Fruit fly (Drosophila melanogaster) Kc167 (cell line): ENCODE data around the gene CG9287.

Experiments
- Myc ChIP-seq: fragments of >200 bp; optimal IDR thresholded peaks from 2 replicates; lab custom pipeline; 2017; ENCODE audit warnings: missing external identifiers
- Sin3A ChIP-seq: fragments of >200 bp; optimal IDR thresholded peaks from 2 replicates; lab custom pipeline; 2018; ENCODE audit warnings: missing external identifiers
- h ChIP-seq: fragments of >200 bp; optimal IDR thresholded peaks from 3 replicates; lab custom pipeline; 2018; ENCODE audit warnings: missing external identifiers
- insv ChIP-seq: fragments of >200 bp; optimal IDR thresholded peaks from 3 replicates; lab custom pipeline; 2018; ENCODE audit warnings: missing external identifiers
- psq ChIP-seq: fragments of >200 bp; optimal IDR thresholded peaks from 2 replicates; lab custom pipeline; 2017; ENCODE audit warnings: missing external identifiers
- ttk ChIP-seq: sonication (Bioruptor generic); optimal IDR thresholded peaks from 2 replicates; lab custom pipeline; 2017; ENCODE audit warnings: missing external identifiers

Gene CG9287

dm6 chr2L:8689853-8690252, 10.2 kb upstream of the CG9287 start:
- TF ChIP-seq h (lab: Kevin White, UChicago): no peak
- no peak for TF ChIP-seq ttk (lab: Kevin White, UChicago)
- no peak for TF ChIP-seq psq (lab: Kevin White, UChicago)
- no peak for TF ChIP-seq insv (lab: Kevin White, UChicago)
- TF ChIP-seq Myc (lab: Kevin White, UChicago): no peak
- no peak for TF ChIP-seq Sin3A (lab: Kevin White, UChicago)

dm6 chr2L:8685668-8686306, 6.2 kb upstream of the CG9287 start, which contains the start of the genes PrBP and Trs23:
PrBP (minus strand) TSS chr2L:8685955.
Trs23 (plus strand) TSS chr2L:8686231.
- TF ChIP-seq insv (lab: Kevin White, UChicago): no peak
- no peak for TF ChIP-seq Sin3A (lab: Kevin White, UChicago)
- no peak for TF ChIP-seq Myc (lab: Kevin White, UChicago)
- TF ChIP-seq psq (lab: Kevin White, UChicago): no peak
- TF ChIP-seq h (lab: Kevin White, UChicago): no peak
- no peak for TF ChIP-seq ttk (lab: Kevin White, UChicago)

dm6 chr2L:8684276-8684675, 4.7 kb upstream of the CG9287 start, which contains the start of gene CG9289:
CG9289 (minus strand) TSS chr2L:8684376.
- TF ChIP-seq psq (lab: Kevin White, UChicago) (no peak), Myc (lab: Kevin White, UChicago) (no peak), h (lab: Kevin White, UChicago) (no peak), insv (lab: Kevin White, UChicago) (no peak), Sin3A (lab: Kevin White, UChicago) (no peak), ttk (lab: Kevin White, UChicago) (no peak)

- TF ChIP-seq ttk (lab: Kevin White, UChicago) (no peak), Sin3A (lab: Kevin White, UChicago) (no peak), insv (lab: Kevin White, UChicago) (no peak), psq (lab: Kevin White, UChicago) (no peak), h (lab: Kevin White, UChicago) (no peak), Myc (lab: Kevin White, UChicago) (no peak)
Measured at dm6 chr2L:8683261-8684042, 3.8 kb upstream of the CG9287 start.

DNA sequence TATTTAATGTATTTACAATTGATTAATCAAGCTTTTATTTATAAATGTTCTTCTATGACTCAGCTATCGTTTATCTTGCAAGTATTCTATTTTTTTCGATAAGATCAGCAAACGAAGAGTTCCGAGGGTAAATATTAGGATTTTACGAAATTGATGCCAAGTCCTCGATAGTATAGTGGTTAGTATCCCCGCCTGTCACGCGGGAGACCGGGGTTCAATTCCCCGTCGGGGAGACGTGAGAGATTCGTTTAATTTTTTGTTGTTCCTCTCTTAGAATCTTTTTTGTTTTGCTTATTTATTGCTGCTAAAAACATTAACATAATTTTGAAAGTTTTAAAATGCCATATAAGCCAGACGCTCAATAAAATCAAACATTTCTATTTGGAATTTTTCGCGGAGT, 657 bp downstream of the CG9287 start:
- TF ChIP-seq psq (lab: Kevin White, UChicago): no peak
- TF ChIP-seq ttk (lab: Kevin White, UChicago): no peak
- TF ChIP-seq insv (lab: Kevin White, UChicago): no peak
- TF ChIP-seq h (lab: Kevin White, UChicago): no peak
- TF ChIP-seq Myc (lab: Kevin White, UChicago): no peak
- TF ChIP-seq Sin3A (lab: Kevin White, UChicago): no peak

- TF ChIP-seq psq (lab: Kevin White, UChicago): no peak
- no peak for TF ChIP-seq h (lab: Kevin White, UChicago)
- TF ChIP-seq ttk (lab: Kevin White, UChicago): no peak
- TF ChIP-seq Sin3A (lab: Kevin White, UChicago): no peak
- TF ChIP-seq insv (lab: Kevin White, UChicago): no peak
Measured at dm6 chr2L:8672278-8672748, 7.3 kb downstream of the CG9287 start, which contains the start of gene Glt. Glt (plus strand) TSS chr2L:8672698.

- TF ChIP-seq psq (lab: Kevin White, UChicago) (no peak), h (lab: Kevin White, UChicago) (no peak), Myc (lab: Kevin White, UChicago) (no peak), insv (lab: Kevin White, UChicago) (no peak), Sin3A (lab: Kevin White, UChicago) (no peak), ttk (lab: Kevin White, UChicago) (no peak)
Measured at dm6 chr2L:8659549-8659948, 20.1 kb downstream of the CG9287 start.

DNA sequence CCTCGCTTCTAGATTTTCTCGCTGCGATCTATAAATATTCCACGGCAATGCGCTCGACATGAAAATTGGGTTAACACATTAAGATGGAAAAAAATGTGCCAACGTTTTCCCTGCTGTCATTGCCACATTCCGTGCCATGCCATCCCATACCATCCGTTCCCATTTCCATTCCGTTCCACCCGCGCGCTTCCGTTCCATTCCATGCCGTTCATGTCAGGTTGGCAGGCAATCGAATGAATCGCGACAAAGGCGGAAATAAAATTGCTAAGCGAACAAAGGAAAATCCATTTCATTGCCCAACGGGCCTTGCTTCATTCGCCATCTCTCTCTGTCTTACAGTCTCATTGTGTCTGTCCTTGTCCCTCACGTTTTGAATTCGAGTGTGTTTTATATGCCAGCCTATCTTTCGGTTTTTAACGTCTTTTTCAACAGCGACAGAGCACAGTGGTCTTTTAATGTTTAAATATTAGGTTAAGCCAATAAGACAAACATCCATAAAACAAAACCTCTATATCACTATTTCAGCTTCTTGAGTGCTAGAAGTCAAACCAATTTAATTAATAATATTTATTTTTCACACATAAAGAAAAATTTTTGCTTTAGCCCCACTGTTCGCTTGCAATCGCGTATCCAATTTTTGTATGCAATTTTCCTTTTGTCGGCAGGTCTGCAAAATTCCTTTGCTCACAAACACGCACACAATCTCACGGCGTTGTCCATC, 45.8 kb downstream of the CG9287 start:
- TF ChIP-seq h (lab: Kevin White, UChicago): no peak
- no peak for TF ChIP-seq Myc (lab: Kevin White, UChicago)
- TF ChIP-seq Sin3A (lab: Kevin White, UChicago): no peak
- no peak for TF ChIP-seq ttk (lab: Kevin White, UChicago)
- no peak for TF ChIP-seq insv (lab: Kevin White, UChicago)
- TF ChIP-seq psq (lab: Kevin White, UChicago): no peak
